Worm (Caenorhabditis elegans): ENCODE data around the gene srh-214.

Gene srh-214

ce11 chrV:16811841-16812240, 17.7 kb downstream of the srh-214 start:
- TF ChIP-seq lin-13 (GFP tag; optimal IDR thresholded peaks at IDR 0.05): no peak
- no peak for TF ChIP-seq nhr-237 (tag; optimal IDR thresholded peaks at IDR 0.05)
- no peak for TF ChIP-seq zip-4 (GFP tag; optimal IDR thresholded peaks at IDR 0.05)
- TF ChIP-seq ceh-82 (tag; optimal IDR thresholded peaks at IDR 0.05): no peak
- TF ChIP-seq zag-1 (tag; optimal IDR thresholded peaks at IDR 0.05): no peak
- no peak for TF ChIP-seq nhr-84 (tag; optimal IDR thresholded peaks at IDR 0.05)
- TF ChIP-seq mef-2 (tag; optimal IDR thresholded peaks at IDR 0.05): no peak

- TF ChIP-seq hlh-17 (GFP tag; optimal IDR thresholded peaks at IDR 0.05; ENCODE audit: borderline replicate concordance): no peak
- TF ChIP-seq lir-3 (tag; optimal IDR thresholded peaks at IDR 0.05; ENCODE audit: poor library complexity): no peak
- TF ChIP-seq ztf-11 (tag; optimal IDR thresholded peaks at IDR 0.05): no peak
- TF ChIP-seq dpl-1 (GFP tag; optimal IDR thresholded peaks at IDR 0.05): no peak
- no peak for TF ChIP-seq fkh-4 (tag; optimal IDR thresholded peaks at IDR 0.05; ENCODE audit: borderline replicate concordance)
Observed at ce11 chrV:16808168-16808567, 21.4 kb downstream of the srh-214 start.

DNA sequence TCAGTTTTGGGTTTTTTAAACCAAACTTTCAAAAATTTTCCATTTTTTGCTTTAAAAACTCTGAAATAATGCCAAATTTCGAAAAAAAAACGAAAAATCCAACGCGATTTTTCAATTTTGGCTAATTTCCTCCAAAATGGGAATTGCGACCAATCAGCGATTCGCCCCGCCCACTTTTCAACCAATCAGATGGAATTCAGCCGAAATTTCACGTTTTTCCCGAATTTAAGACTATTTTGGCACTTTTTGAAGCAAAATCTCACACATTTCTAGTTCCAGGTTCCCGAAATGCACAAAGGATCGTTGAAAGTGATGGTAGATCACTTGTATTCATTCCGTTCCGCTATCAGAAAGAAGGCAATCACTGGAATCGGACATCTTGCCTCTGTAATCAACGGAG, 24.8 kb downstream of the srh-214 start:
- TF ChIP-seq elt-2 (tag; optimal IDR thresholded peaks at IDR 0.05) (no peak), fkh-10 (GFP tag; optimal IDR thresholded peaks at IDR 0.05) (no peak), pag-3 (tag; optimal IDR thresholded peaks at IDR 0.05; ENCODE audit: borderline replicate concordance, insufficient read depth) (no peak), mdl-1 (tag; optimal IDR thresholded peaks at IDR 0.05) (no peak), tbx-2 (tag; optimal IDR thresholded peaks at IDR 0.05) (no peak), nhr-237 (tag; optimal IDR thresholded peaks at IDR 0.05) (no peak)

- TF ChIP-seq Y116A8C.19 (tag; optimal IDR thresholded peaks at IDR 0.05; ENCODE audit: borderline replicate concordance): no peak
- TF ChIP-seq ceh-82 (tag; optimal IDR thresholded peaks at IDR 0.05): no peak
- TF ChIP-seq aha-1 (tag; optimal IDR thresholded peaks at IDR 0.05): no peak
- TF ChIP-seq nhr-19 (GFP tag; conservative IDR thresholded peaks at IDR 0.05): no peak
- TF ChIP-seq snu-23 (GFP tag; optimal IDR thresholded peaks at IDR 0.05): no peak
- TF ChIP-seq lin-35 (GFP tag; optimal IDR thresholded peaks at IDR 0.05): no peak
- TF ChIP-seq vab-15 (tag; optimal IDR thresholded peaks at IDR 0.05): no peak
- no peak for TF ChIP-seq unc-62 (GFP tag; optimal IDR thresholded peaks at IDR 0.05)
- TF ChIP-seq sox-4 (tag; optimal IDR thresholded peaks at IDR 0.05): no peak
Observed at ce11 chrV:16802572-16802971, 27.0 kb downstream of the srh-214 start, which contains the start of gene cand-1. Gene cand-1 (plus strand): TSS chrV:16802872.

DNA sequence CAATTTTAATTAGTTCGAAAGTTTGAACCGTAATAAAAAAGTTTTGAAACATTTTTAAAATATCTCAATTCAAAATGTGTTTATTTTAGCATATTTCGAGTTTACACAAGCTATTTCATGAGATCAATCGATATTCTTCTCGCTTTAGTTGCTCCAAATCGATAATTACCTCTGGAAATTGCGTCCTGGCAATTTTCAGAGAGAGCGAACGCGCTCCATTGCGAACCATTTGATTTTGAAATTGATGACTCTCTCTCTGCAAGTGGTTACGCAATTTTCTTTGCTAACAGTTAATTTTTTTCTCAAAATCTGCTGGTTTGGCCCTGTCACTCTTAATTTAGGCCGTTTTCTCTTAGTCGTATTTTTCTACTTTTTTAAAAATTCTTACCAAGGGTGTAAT, 29.1 kb downstream of the srh-214 start:
- TF ChIP-seq ces-1 (GFP tag; optimal IDR thresholded peaks at IDR 0.05) (no peak), hlh-17 (GFP tag; optimal IDR thresholded peaks at IDR 0.05; ENCODE audit: borderline replicate concordance) (no peak), lin-35 (GFP tag; optimal IDR thresholded peaks at IDR 0.05) (peak in 1 of 2 experiments; percentile 12), alr-1 (tag; optimal IDR thresholded peaks at IDR 0.05; ENCODE audit: borderline replicate concordance) (no peak), egl-27 (tag; optimal IDR thresholded peaks at IDR 0.05) (no peak), nhr-90 (tag; optimal IDR thresholded peaks at IDR 0.05; ENCODE audit: poor library complexity) (no peak), mab-9 (GFP tag; IDR thresholded peaks at IDR 0.05) (no peak)

DNA sequence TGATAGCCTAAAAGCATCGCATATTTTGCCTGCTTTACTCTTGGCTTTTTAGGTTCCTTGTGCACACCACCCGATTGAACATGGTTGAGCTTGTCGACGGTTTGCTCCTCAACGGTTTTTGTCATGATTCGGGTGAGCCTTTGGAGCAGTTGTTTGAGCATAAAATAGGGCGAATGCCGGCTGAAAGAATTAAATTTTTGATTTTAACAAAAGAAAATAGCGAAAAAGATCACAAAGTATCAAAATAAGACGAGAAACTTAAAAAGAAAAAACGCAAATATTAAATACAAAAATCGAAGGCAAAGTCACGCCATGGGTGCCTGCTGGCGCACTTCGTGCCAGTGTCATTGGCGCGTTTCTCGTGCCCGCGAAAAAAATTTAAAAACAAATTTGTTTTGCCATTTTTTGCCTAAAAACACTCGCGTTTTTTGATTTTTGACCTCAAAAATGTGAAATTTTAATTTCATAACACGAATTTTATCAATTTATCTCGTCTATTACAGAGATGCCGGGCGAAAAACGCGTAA, 34.7 kb downstream of the srh-214 start, which contains the start of the genes ctps-1 and pus-1:
Gene ctps-1, plus strand, starts transcription at position 51 of the 527 bp plus-strand sequence.
Gene pus-1, minus strand, starts transcription at position 125 of the 527 bp plus-strand sequence.
- no peak for TF ChIP-seq efl-3 (GFP tag; optimal IDR thresholded peaks at IDR 0.05)
- TF ChIP-seq lin-14 (GFP tag; optimal IDR thresholded peaks at IDR 0.05): peak; percentile 67
- no peak for TF ChIP-seq nhr-84 (tag; optimal IDR thresholded peaks at IDR 0.05)
- TF ChIP-seq irx-1 (tag; optimal IDR thresholded peaks at IDR 0.05): peak; percentile 73
- peak; percentile 18 for TF ChIP-seq elt-2 (tag; optimal IDR thresholded peaks at IDR 0.05)
- TF ChIP-seq unc-86 (tag; optimal IDR thresholded peaks at IDR 0.05): peak; percentile 27
- TF ChIP-seq fos-1 (tag; optimal IDR thresholded peaks at IDR 0.05): peak; percentile 48
- peak; percentile 60 for TF ChIP-seq isw-1 (GFP tag; IDR thresholded peaks at IDR 0.05)
- peak; percentile 41 for TF ChIP-seq aha-1 (tag; optimal IDR thresholded peaks at IDR 0.05)
- TF ChIP-seq efl-1 (optimal IDR thresholded peaks at IDR 0.05): peak; percentile 75 to 81
- TF ChIP-seq efl-1 (GFP tag; optimal IDR thresholded peaks at IDR 0.05 in 1 of 2): peak; percentile 82 to 98
- TF ChIP-seq sup-37 (GFP tag; optimal IDR thresholded peaks at IDR 0.05): no peak
- TF ChIP-seq ztf-11 (tag; optimal IDR thresholded peaks at IDR 0.05): peak in 1 of 2 experiments; percentile 19
- TF ChIP-seq nhr-76 (tag; optimal IDR thresholded peaks at IDR 0.05): no peak
- no peak for TF ChIP-seq nhr-237 (tag; optimal IDR thresholded peaks at IDR 0.05)
- TF ChIP-seq C34B4.2 (tag; optimal IDR thresholded peaks at IDR 0.05): no peak
- TF ChIP-seq rnt-1 (tag; optimal IDR thresholded peaks at IDR 0.05): no peak
